Fruit fly (Drosophila melanogaster): ENCODE data around the gene Nhe2.

The Nhe2 gene

dm6 chr2L:21096448-21096994, 7.8 kb upstream of the Nhe2 start, which contains the start of gene CG34136 (continued):
- TF ChIP-seq CG17612 (GFP tag; IDR thresholded peaks at IDR 0.05), result no peak
- no peak for TF ChIP-seq tx (GFP tag; optimal IDR thresholded peaks at IDR 0.05)
- no peak for TF ChIP-seq fd102C (GFP tag; optimal IDR thresholded peaks at IDR 0.05)
- 0 out of 2 replicates have a peak, but pooled peaks have one; percentile 7 for TF ChIP-seq amos (GFP tag; IDR thresholded peaks at IDR 0.05; ENCODE audit: partially characterized antibody)
- no peak for TF ChIP-seq Hey (tag; optimal IDR thresholded peaks at IDR 0.05)
- TF ChIP-seq Mes4 (GFP tag; optimal IDR thresholded peaks at IDR 0.05), result no peak
- no peak for TF ChIP-seq CG12071 (GFP tag; optimal IDR thresholded peaks at IDR 0.05)
- no peak for TF ChIP-seq CG10274 (GFP tag; optimal IDR thresholded peaks at IDR 0.05)
- TF ChIP-seq Eip74EF (GFP tag; optimal IDR thresholded peaks at IDR 0.05), result peak in 1 of 2 experiments; percentile 82
- no peak for TF ChIP-seq twi (tag; optimal IDR thresholded peaks at IDR 0.05)
- TF ChIP-seq wdn (GFP tag; IDR thresholded peaks at IDR 0.05), result no peak
- TF ChIP-seq CG15514 (GFP tag; optimal IDR thresholded peaks at IDR 0.05), result peak; percentile 41
- TF ChIP-seq CG43689 (GFP tag; IDR thresholded peaks at IDR 0.05), result no peak
- TF ChIP-seq lbe (GFP tag; optimal IDR thresholded peaks at IDR 0.05), result peak; percentile 14
- 0 out of 3 replicates have a peak, but pooled peaks have one; percentile 39 for TF ChIP-seq CG11695 (GFP tag; IDR thresholded peaks at IDR 0.05)
- no peak for TF ChIP-seq CG11723 (GFP tag; optimal IDR thresholded peaks at IDR 0.05)
- TF ChIP-seq lmd (GFP tag; IDR thresholded peaks at IDR 0.05), result 0 out of 2 replicates have a peak, but pooled peaks have one; percentile 42
- no peak for TF ChIP-seq CG30020 (tag; optimal IDR thresholded peaks at IDR 0.05)
- TF ChIP-seq CG13775 (GFP tag; optimal IDR thresholded peaks at IDR 0.05), result peak; percentile 29
- no peak for TF ChIP-seq cg (GFP tag; optimal IDR thresholded peaks at IDR 0.05)
- TF ChIP-seq CG8478 (optimal IDR thresholded peaks at IDR 0.05), result no peak
- TF ChIP-seq pan (optimal IDR thresholded peaks at IDR 0.05), result no peak
- TF ChIP-seq pan (GFP tag; optimal IDR thresholded peaks at IDR 0.05 in 1 of 2, IDR thresholded peaks at IDR 0.05 in 1 of 2), result peak in 1 of 2 experiments; percentile 25
- TF ChIP-seq unpg (GFP tag; optimal IDR thresholded peaks at IDR 0.05), result peak; percentile 28
- no peak for TF ChIP-seq prd (optimal IDR thresholded peaks at IDR 0.05)
- TF ChIP-seq prd (GFP tag; IDR thresholded peaks at IDR 0.05), result peak; percentile 30; the same call in 1 of the 3 replicates
- TF ChIP-seq CG5180 (GFP tag; optimal IDR thresholded peaks at IDR 0.05), result no peak
- no peak for TF ChIP-seq ssp (GFP tag; IDR thresholded peaks at IDR 0.05)
- no peak for TF ChIP-seq CG14710 (tag; optimal IDR thresholded peaks at IDR 0.05)
- TF ChIP-seq CG11504 (tag; optimal IDR thresholded peaks at IDR 0.05), result no peak
- TF ChIP-seq insv (GFP tag; optimal IDR thresholded peaks at IDR 0.05), result no peak
- no peak for TF ChIP-seq Sin3A (optimal IDR thresholded peaks at IDR 0.05)
- TF ChIP-seq CG17385 (GFP tag; optimal IDR thresholded peaks at IDR 0.05), result no peak
- peak; percentile 55; the same call in 1 of the 2 replicates for TF ChIP-seq vvl (GFP tag; IDR thresholded peaks at IDR 0.05)
- TF ChIP-seq CoRest (tag; optimal IDR thresholded peaks at IDR 0.05), result peak; percentile 58
- peak; percentile 50 for TF ChIP-seq nmo (GFP tag; optimal IDR thresholded peaks at IDR 0.05)
- TF ChIP-seq CG9876 (GFP tag; optimal IDR thresholded peaks at IDR 0.05), result no peak
- TF ChIP-seq CG9797 (GFP tag; optimal IDR thresholded peaks at IDR 0.05), result no peak
- no peak for TF ChIP-seq tup (GFP tag; optimal IDR thresholded peaks at IDR 0.05)
- no peak for TF ChIP-seq CG9215 (GFP tag; IDR thresholded peaks at IDR 0.05)
- no peak for TF ChIP-seq MESR4 (GFP tag; optimal IDR thresholded peaks at IDR 0.05)
- TF ChIP-seq CG13624 (GFP tag; optimal IDR thresholded peaks at IDR 0.05), result no peak
- no peak for TF ChIP-seq btn (GFP tag; optimal IDR thresholded peaks at IDR 0.05)
- no peak for TF ChIP-seq Hr39 (optimal IDR thresholded peaks at IDR 0.05)
- no peak for TF ChIP-seq CG8089 (GFP tag; optimal IDR thresholded peaks at IDR 0.05)
- TF ChIP-seq CG3407 (GFP tag; optimal IDR thresholded peaks at IDR 0.05), result no peak
- peak; percentile 58 for TF ChIP-seq CG4424 (GFP tag; optimal IDR thresholded peaks at IDR 0.05)
- TF ChIP-seq CG10959 (GFP tag; IDR thresholded peaks at IDR 0.05), result no peak
- TF ChIP-seq CG9817 (tag; optimal IDR thresholded peaks at IDR 0.05), result no peak
- peak; percentile 45 to 75 for TF ChIP-seq bsh (GFP tag; optimal IDR thresholded peaks at IDR 0.05)
- no peak for TF ChIP-seq trem (tag; optimal IDR thresholded peaks at IDR 0.05)

Measured in whole organism, embryonic.